Fruit fly (Drosophila melanogaster) whole organism, embryonic: ENCODE results near the gene dib.

ENCODE experiments used
- Ada2b ChIP-seq: fragments of 200-800 bp; sonication (Bioruptor generic); IDR thresholded peaks from 2 replicates; pipeline ENCODE4 v1.3.6; 2022; ENCODE audit warnings: missing biosample characterization, missing genetic modification characterization
- Aef1 ChIP-seq: fragments of 200-800 bp; sonication (Bioruptor generic); IDR thresholded peaks from 3 replicates; pipeline ENCODE4 v1.3.6; 2022; ENCODE audit warnings: missing biosample characterization, missing genetic modification characterization
- Bgb ChIP-seq: fragments of 200-800 bp; sonication (Bioruptor generic); IDR thresholded peaks from 2 replicates; pipeline ENCODE4 v1.3.6; 2022; ENCODE audit warnings: missing biosample characterization, missing genetic modification characterization; ENCODE audit not compliant: partially characterized antibody
- CG11695 ChIP-seq: fragments of 200-800 bp; sonication (Bioruptor generic); IDR thresholded peaks from 3 replicates; pipeline ENCODE4 v1.3.6; 2022; ENCODE audit warnings: missing biosample characterization, missing genetic modification characterization
- CG12659 ChIP-seq: fragments of 200-800 bp; sonication (Bioruptor generic); optimal IDR thresholded peaks from 3 replicates; lab custom pipeline; 2017; ENCODE audit warnings: mild to moderate bottlenecking, missing biosample characterization, missing genetic modification reagents, missing genetic modification characterization
- CG14441 ChIP-seq: fragments of 200-800 bp; sonication (Bioruptor generic); IDR thresholded peaks from 2 replicates; pipeline ENCODE4 v1.3.6; 2022; ENCODE audit warnings: missing biosample characterization, missing genetic modification characterization
- CG14710 ChIP-seq: fragments of 200-800 bp; sonication (Bioruptor generic); optimal IDR thresholded peaks from 3 replicates; lab custom pipeline; 2019; ENCODE audit warnings: missing biosample characterization, mild to moderate bottlenecking, missing genetic modification characterization, moderate library complexity
- CG1602 ChIP-seq: fragments of 200-800 bp; sonication (Bioruptor generic); optimal IDR thresholded peaks from 3 replicates; lab custom pipeline; 2016; ENCODE audit warnings: missing biosample characterization, missing genetic modification characterization
- CG17829 ChIP-seq: fragments of 200-800 bp; optimal IDR thresholded peaks from 2 replicates; lab custom pipeline; 2019; ENCODE audit warnings: missing biosample characterization, mild to moderate bottlenecking, missing genetic modification characterization, moderate library complexity
- CG3065 ChIP-seq: fragments of 200-800 bp; sonication (Bioruptor generic); optimal IDR thresholded peaks from 2 replicates; lab custom pipeline; 2016; ENCODE audit warnings: missing biosample characterization, missing genetic modification characterization
- CG31365 ChIP-seq: fragments of 200-800 bp; sonication (Bioruptor generic); optimal IDR thresholded peaks from 2 replicates; lab custom pipeline; 2018; ENCODE audit warnings: missing biosample characterization, mild to moderate bottlenecking, missing genetic modification characterization
- CG4820 ChIP-seq: fragments of 200-800 bp; sonication (Bioruptor generic); optimal IDR thresholded peaks from 3 replicates; lab custom pipeline; 2016; ENCODE audit warnings: missing biosample characterization, missing genetic modification characterization
- CG4854 ChIP-seq: fragments of 200-800 bp; sonication (Bioruptor generic); optimal IDR thresholded peaks from 2 replicates; lab custom pipeline; 2016; ENCODE audit warnings: missing biosample characterization, missing genetic modification characterization, inconsistent platforms
- CG7839 ChIP-seq: fragments of 200-800 bp; sonication (Bioruptor generic); optimal IDR thresholded peaks from 3 replicates; lab custom pipeline; 2018; ENCODE audit warnings: missing biosample characterization, mild to moderate bottlenecking, missing genetic modification characterization, moderate library complexity
- CG7963 ChIP-seq: fragments of 200-800 bp; sonication (Bioruptor generic); IDR thresholded peaks from 3 replicates; pipeline ENCODE4 v1.3.6; 2022; ENCODE audit warnings: missing biosample characterization, missing genetic modification characterization; ENCODE audit not compliant: partially characterized antibody
- CG9437 ChIP-seq: fragments of 200-800 bp; sonication (Bioruptor generic); optimal IDR thresholded peaks from 2 replicates; lab custom pipeline; 2018; ENCODE audit warnings: missing biosample characterization, mild to moderate bottlenecking, missing genetic modification characterization
- Dbx ChIP-seq: fragments of 200-800 bp; sonication (Bioruptor generic); IDR thresholded peaks from 3 replicates; pipeline ENCODE4 v1.3.6; 2022; ENCODE audit warnings: missing biosample characterization, missing genetic modification characterization
- Dfd ChIP-seq, 2 experiments: fragments of >200 bp; optimal IDR thresholded peaks; 2 replicates each; lab custom pipeline; 2017; ENCODE audit warnings: missing biosample characterization in 2 of 2, missing genetic modification characterization in 2 of 2
- Elba2 ChIP-seq: fragments of 200-800 bp; sonication (Bioruptor generic); optimal IDR thresholded peaks from 3 replicates; lab custom pipeline; 2016; ENCODE audit warnings: missing biosample characterization, missing genetic modification characterization
- HLHmδ ChIP-seq: fragments of 200-800 bp; sonication (Bioruptor generic); optimal IDR thresholded peaks from 2 replicates; lab custom pipeline; 2018; ENCODE audit warnings: missing biosample characterization, mild to moderate bottlenecking, missing genetic modification characterization, moderate library complexity
- HmgD ChIP-seq: fragments of 200-800 bp; sonication (Bioruptor generic); optimal IDR thresholded peaks from 3 replicates; lab custom pipeline; 2016; ENCODE audit warnings: missing biosample characterization, missing genetic modification characterization
- HmgZ ChIP-seq: fragments of 200-800 bp; sonication (Bioruptor generic); optimal IDR thresholded peaks from 2 replicates; lab custom pipeline; 2018; ENCODE audit warnings: missing biosample characterization, mild to moderate bottlenecking, missing genetic modification characterization
- Jarid2 ChIP-seq: fragments of 200-800 bp; sonication (Bioruptor generic); optimal IDR thresholded peaks from 3 replicates; lab custom pipeline; 2017; ENCODE audit warnings: mild to moderate bottlenecking, missing biosample characterization, missing genetic modification reagents, missing genetic modification characterization
- Meics ChIP-seq: fragments of 200-800 bp; sonication (Bioruptor generic); optimal IDR thresholded peaks from 2 replicates; lab custom pipeline; 2017; ENCODE audit warnings: missing biosample characterization, mild to moderate bottlenecking, missing genetic modification characterization
- Myb ChIP-seq: fragments of 200-800 bp; sonication (Bioruptor generic); optimal IDR thresholded peaks from 2 replicates; lab custom pipeline; 2016; ENCODE audit warnings: missing biosample characterization, missing genetic modification characterization
- Scr ChIP-seq: fragments of 200-800 bp; sonication (Bioruptor generic); IDR thresholded peaks from 2 replicates; pipeline ENCODE4 v1.3.6; 2022; ENCODE audit warnings: missing biosample characterization, missing genetic modification characterization; ENCODE audit not compliant: partially characterized antibody
- Sry-β ChIP-seq: fragments of 200-800 bp; sonication (Bioruptor generic); optimal IDR thresholded peaks from 2 replicates; lab custom pipeline; 2018; ENCODE audit warnings: missing biosample characterization, mild to moderate bottlenecking, missing genetic modification characterization, moderate library complexity
- Stat92E ChIP-seq, 3 experiments: fragments of >200 bp in 2 of 3; fragments of 200-800 bp in 1 of 3; sonication (Bioruptor generic) in 1 of 3; optimal IDR thresholded peaks; 2 replicates each; lab custom pipeline; 2017 to 2019; ENCODE audit warnings: missing biosample characterization in 3 of 3, missing genetic modification characterization in 3 of 3, mild to moderate bottlenecking in 1 of 3, moderate library complexity in 1 of 3
- amos ChIP-seq: fragments of 200-800 bp; sonication (Bioruptor generic); IDR thresholded peaks from 2 replicates; pipeline ENCODE4 v1.3.6; 2022; ENCODE audit warnings: missing biosample characterization, missing genetic modification characterization; ENCODE audit not compliant: partially characterized antibody
- ara ChIP-seq: fragments of 200-800 bp; sonication (Bioruptor generic); IDR thresholded peaks from 2 replicates; pipeline ENCODE4 v1.3.6; 2022; ENCODE audit warnings: missing biosample characterization, missing genetic modification characterization
- ato ChIP-seq: fragments of 200-800 bp; sonication (Bioruptor generic); IDR thresholded peaks from 2 replicates; pipeline ENCODE4 v1.3.6; 2022; ENCODE audit warnings: missing biosample characterization, missing genetic modification characterization; ENCODE audit not compliant: partially characterized antibody
- bbx ChIP-seq: fragments of 200-800 bp; sonication (Bioruptor generic); IDR thresholded peaks from 2 replicates; pipeline ENCODE4 v1.3.6; 2022; ENCODE audit warnings: missing biosample characterization, missing genetic modification characterization; ENCODE audit not compliant: partially characterized antibody
- cg ChIP-seq: fragments of 200-800 bp; sonication (Bioruptor generic); optimal IDR thresholded peaks from 3 replicates; lab custom pipeline; 2019; ENCODE audit warnings: missing biosample characterization, mild to moderate bottlenecking, missing genetic modification characterization, moderate library complexity
- chinmo ChIP-seq: fragments of 200-800 bp; sonication (Bioruptor generic); IDR thresholded peaks from 4 replicates; pipeline ENCODE4 v1.3.6; 2022; ENCODE audit warnings: missing biosample characterization, missing genetic modification characterization; ENCODE audit not compliant: partially characterized antibody
- fd64A ChIP-seq: fragments of 200-800 bp; sonication (Bioruptor generic); optimal IDR thresholded peaks from 3 replicates; lab custom pipeline; 2018; ENCODE audit warnings: missing biosample characterization, mild to moderate bottlenecking, missing genetic modification characterization
- grau ChIP-seq: fragments of 200-800 bp; optimal IDR thresholded peaks from 3 replicates; lab custom pipeline; 2019; ENCODE audit warnings: missing biosample characterization, mild to moderate bottlenecking, missing genetic modification characterization, moderate library complexity
- gsb-n ChIP-seq: fragments of 200-800 bp; sonication (Bioruptor generic); optimal IDR thresholded peaks from 3 replicates; lab custom pipeline; 2018; ENCODE audit warnings: missing biosample characterization, mild to moderate bottlenecking, missing genetic modification characterization
- knrl ChIP-seq: fragments of 200-800 bp; sonication (Bioruptor generic); IDR thresholded peaks from 3 replicates; pipeline ENCODE4 v1.3.6; 2022; ENCODE audit warnings: missing biosample characterization, missing genetic modification characterization; ENCODE audit not compliant: partially characterized antibody
- mld ChIP-seq: fragments of 200-800 bp; sonication (Bioruptor generic); IDR thresholded peaks from 3 replicates; pipeline ENCODE4 v1.3.6; 2022; ENCODE audit warnings: missing biosample characterization, missing genetic modification characterization; ENCODE audit not compliant: partially characterized antibody
- pros ChIP-seq: fragments of 200-800 bp; sonication (Bioruptor generic); optimal IDR thresholded peaks from 3 replicates; lab custom pipeline; 2019; ENCODE audit warnings: missing biosample characterization, mild to moderate bottlenecking, missing genetic modification characterization, moderate library complexity
- run ChIP-seq: fragments of 200-800 bp; sonication (Bioruptor generic); optimal IDR thresholded peaks from 3 replicates; lab custom pipeline; 2018; ENCODE audit warnings: missing biosample characterization, mild to moderate bottlenecking, missing genetic modification characterization
- salm ChIP-seq: fragments of 200-800 bp; sonication (Bioruptor generic); optimal IDR thresholded peaks from 2 replicates; lab custom pipeline; 2018; ENCODE audit warnings: missing biosample characterization, mild to moderate bottlenecking, missing genetic modification characterization
- sr ChIP-seq: fragments of 200-800 bp; sonication (Bioruptor generic); IDR thresholded peaks from 3 replicates; pipeline ENCODE4 v1.3.6; 2022; ENCODE audit warnings: missing biosample characterization, missing genetic modification characterization
- tll ChIP-seq, 2 experiments: fragments of 200-800 bp in 1 of 2; fragments of >200 bp in 1 of 2; sonication (Bioruptor generic) in 1 of 2; optimal IDR thresholded peaks; 2 replicates each; lab custom pipeline; 2017 to 2019; ENCODE audit warnings: missing biosample characterization in 2 of 2, missing genetic modification characterization in 2 of 2, mild to moderate bottlenecking in 1 of 2, moderate library complexity in 1 of 2
- tup ChIP-seq: fragments of 200-800 bp; sonication (Bioruptor generic); optimal IDR thresholded peaks from 2 replicates; lab custom pipeline; 2016; ENCODE audit warnings: missing biosample characterization, mild to moderate bottlenecking, missing genetic modification characterization, moderate library complexity
- vfl ChIP-seq: fragments of 200-800 bp; sonication (Bioruptor generic); optimal IDR thresholded peaks from 2 replicates; lab custom pipeline; 2016; ENCODE audit warnings: missing biosample characterization, missing genetic modification characterization
- vnd ChIP-seq: fragments of 200-800 bp; sonication (Bioruptor generic); IDR thresholded peaks from 3 replicates; pipeline ENCODE4 v1.3.6; 2022; ENCODE audit warnings: missing biosample characterization, missing genetic modification characterization; ENCODE audit not compliant: partially characterized antibody
- vvl ChIP-seq: fragments of 200-800 bp; sonication (Bioruptor generic); IDR thresholded peaks from 2 replicates; pipeline ENCODE4 v1.3.6; 2022; ENCODE audit warnings: missing biosample characterization, missing genetic modification characterization

dib gene

DNA sequence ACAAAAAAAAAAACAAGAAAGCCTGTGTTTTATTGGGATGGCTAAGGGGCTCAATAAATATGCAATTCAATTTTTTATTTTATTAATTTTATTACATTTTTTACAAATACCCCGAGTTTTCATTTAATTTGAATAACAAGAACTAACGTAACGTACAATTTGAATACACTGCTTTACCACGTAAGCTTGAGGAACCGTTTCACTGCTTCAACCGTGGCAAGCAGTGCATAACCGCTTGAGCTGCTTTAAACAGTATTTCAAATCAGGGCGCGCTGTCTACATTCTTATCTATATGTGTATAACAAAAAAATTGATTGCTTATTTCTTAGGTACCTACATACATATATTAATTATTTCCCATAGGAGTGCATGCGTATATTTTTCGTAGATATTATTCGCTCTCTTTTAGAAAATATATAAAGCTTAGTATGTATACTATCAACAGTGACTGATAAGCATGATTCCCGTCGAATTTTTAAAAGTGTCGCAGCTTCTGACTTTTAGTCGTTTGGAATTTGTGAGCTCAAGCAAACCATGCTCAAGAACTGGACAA is 30.7 kb downstream of the dib start, which contains the start of gene CG14990 (continued):
- peak; percentile 95 for TF ChIP-seq Myb (GFP tag; lab: Kevin White, UChicago)
- peak; percentile 43 for TF ChIP-seq HmgZ (tag; lab: Kevin White, UChicago)
- peak; percentile 2 for TF ChIP-seq HmgD
- TF ChIP-seq Jarid2 (GFP tag; lab: Kevin White, UChicago) = peak; percentile 40
- no peak for TF ChIP-seq vnd (GFP tag; lab: Robert Waterston, UW)
- TF ChIP-seq CG7839 (tag; lab: Kevin White, UChicago) = peak; percentile 19
- TF ChIP-seq CG14710 (tag; lab: Kevin White, UChicago) = peak; percentile 2
- TF ChIP-seq bbx (GFP tag; lab: Robert Waterston, UW) = 0 out of 2 replicates have a peak, but pooled peaks have one; percentile 31
- TF ChIP-seq chinmo = peak; percentile 74; the same call in 1 of the 4 replicates
- no peak for TF ChIP-seq vfl (GFP tag; lab: Kevin White, UChicago)
- TF ChIP-seq CG12659 (GFP tag; lab: Kevin White, UChicago) = peak; percentile 25
- TF ChIP-seq fd64A = no peak
- TF ChIP-seq CG31365 (tag; lab: Kevin White, UChicago) = peak; percentile 99
- TF ChIP-seq grau = peak; percentile 11
- no peak for TF ChIP-seq Elba2 (GFP tag; lab: Kevin White, UChicago)
- TF ChIP-seq salm (tag; lab: Kevin White, UChicago) = no peak
- no peak for TF ChIP-seq Aef1 (GFP tag; lab: Robert Waterston, UW)
- no peak for TF ChIP-seq Ada2b (GFP tag; lab: Robert Waterston, UW)
- TF ChIP-seq Bgb (GFP tag; lab: Robert Waterston, UW) = peak; percentile 69
- no peak for TF ChIP-seq CG4820 (GFP tag; lab: Kevin White, UChicago)
- no peak for TF ChIP-seq CG4854 (GFP tag; lab: Kevin White, UChicago)
- TF ChIP-seq Scr = 0 out of 2 replicates have a peak, but pooled peaks have one; percentile 26
- TF ChIP-seq ara = no peak
- TF ChIP-seq CG1602 = no peak
- TF ChIP-seq CG17829 (tag; lab: Kevin White, UChicago) = peak; percentile 10
- TF ChIP-seq Dbx (GFP tag; lab: Robert Waterston, UW) = 0 out of 3 replicates have a peak, but pooled peaks have one; percentile 38
- peak; percentile 63; the same call in 1 of the 3 replicates for TF ChIP-seq knrl (GFP tag; lab: Robert Waterston, UW)
- TF ChIP-seq mld (GFP tag; lab: Robert Waterston, UW) = no peak
- TF ChIP-seq Meics (GFP tag; lab: Kevin White, UChicago) = no peak
- TF ChIP-seq Dfd (GFP tag; optimal IDR thresholded peaks at IDR 0.05; lab: Kevin White, UChicago) = peak in 1 of 2 experiments; percentile 87
- no peak for TF ChIP-seq ato (GFP tag; lab: Robert Waterston, UW)
- no peak for TF ChIP-seq CG3065 (GFP tag; lab: Kevin White, UChicago)
- TF ChIP-seq gsb-n = no peak
- TF ChIP-seq sr (GFP tag; lab: Robert Waterston, UW) = no peak
- no peak for TF ChIP-seq tup (GFP tag; lab: Kevin White, UChicago)
- no peak for TF ChIP-seq tll (GFP tag; optimal IDR thresholded peaks at IDR 0.05; lab: Kevin White, UChicago)
- no peak for TF ChIP-seq HLHmδ (GFP tag; lab: Kevin White, UChicago)
- TF ChIP-seq Sry-β (GFP tag; lab: Kevin White, UChicago) = no peak
- TF ChIP-seq Stat92E (GFP tag; optimal IDR thresholded peaks at IDR 0.05; lab: Kevin White, UChicago) = peak in 1 of 3 experiments; percentile 53
- TF ChIP-seq pros (GFP tag; lab: Kevin White, UChicago) = no peak
- TF ChIP-seq CG11695 (GFP tag; lab: Robert Waterston, UW) = no peak
- TF ChIP-seq CG9437 = peak; percentile 100
- TF ChIP-seq CG7963 (GFP tag; lab: Robert Waterston, UW) = no peak
- no peak for TF ChIP-seq CG14441 (GFP tag; lab: Robert Waterston, UW)
- peak; percentile 66; the same call in 1 of the 2 replicates for TF ChIP-seq vvl (GFP tag; lab: Robert Waterston, UW)
- TF ChIP-seq amos = no peak
- TF ChIP-seq cg (GFP tag; lab: Kevin White, UChicago) = no peak
- TF ChIP-seq run = no peak
